Fruit fly (Drosophila melanogaster): ENCODE measurements around the gene CG14314.

The CG14314 gene

dm6 chr3R:18215900-18216299 is at the start of gene CG14314:
CG14314 (plus strand) TSS chr3R:18216142.
- TF ChIP-seq CG8478 (optimal IDR thresholded peaks at IDR 0.05) (no peak), CTCF (optimal IDR thresholded peaks at IDR 0.05) (no peak)

- no peak for TF ChIP-seq CTCF (optimal IDR thresholded peaks at IDR 0.05)
- TF ChIP-seq CG8478 (optimal IDR thresholded peaks at IDR 0.05), result no peak
These were observed 49.7 kb upstream of the CG14314 start for dm6 chr3R:18166261-18166720.

DNA sequence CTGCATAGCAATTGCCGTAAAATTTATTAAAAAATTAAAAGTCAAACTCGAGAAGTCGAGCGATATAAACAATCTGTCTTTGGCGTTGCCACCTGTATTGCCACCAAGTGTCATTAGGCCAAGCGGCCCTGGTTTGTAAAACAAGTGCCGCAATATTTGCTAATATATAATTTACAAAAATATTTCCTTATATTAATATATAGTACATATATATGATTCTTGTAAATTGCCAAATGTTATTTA is 48.8 kb upstream of the CG14314 start, which contains the start of the genes CG7215 and Prx5:
Gene CG7215 (minus strand): TSS at position 101 of the 243 bp plus-strand sequence.
Gene Prx5 (minus strand): TSS at position 101 of the 243 bp plus-strand sequence.
- TF ChIP-seq CG8478 (optimal IDR thresholded peaks at IDR 0.05) (no peak), CTCF (optimal IDR thresholded peaks at IDR 0.05) (no peak)

dm6 chr3R:18167416-18168237 is 48.3 kb upstream of the CG14314 start, which contains the start of gene wrd:
wrd (plus strand) TSS chr3R:18167757.
- no peak for TF ChIP-seq CG8478 (optimal IDR thresholded peaks at IDR 0.05)
- TF ChIP-seq CTCF (optimal IDR thresholded peaks at IDR 0.05), result no peak

DNA sequence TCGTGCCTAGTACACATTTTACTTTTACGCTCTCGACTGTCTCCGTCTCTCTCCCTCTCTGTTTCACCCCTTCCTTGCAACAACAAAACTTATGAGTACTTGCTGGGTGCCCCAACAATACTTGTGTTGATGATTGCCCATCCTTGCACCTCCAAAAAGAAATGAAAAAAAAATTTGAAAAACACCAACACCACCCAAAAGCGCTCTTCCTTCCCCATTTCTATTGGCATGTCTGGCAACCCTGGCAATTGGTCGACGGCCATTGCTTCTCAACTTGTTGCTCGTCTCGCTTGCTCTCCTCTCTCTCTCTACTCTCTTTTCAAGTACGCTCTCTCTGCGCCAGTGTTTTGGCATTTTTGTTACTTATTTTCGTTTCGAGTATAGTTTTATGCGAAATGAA is 47.5 kb upstream of the CG14314 start:
- TF ChIP-seq CTCF (optimal IDR thresholded peaks at IDR 0.05) (peak in 1 of 2 experiments; percentile 27), CG8478 (optimal IDR thresholded peaks at IDR 0.05) (no peak)

- no peak for TF ChIP-seq CG8478 (optimal IDR thresholded peaks at IDR 0.05)
- TF ChIP-seq CTCF (optimal IDR thresholded peaks at IDR 0.05), result no peak
These were observed 47.0 kb upstream of the CG14314 start for dm6 chr3R:18168929-18169350.

DNA sequence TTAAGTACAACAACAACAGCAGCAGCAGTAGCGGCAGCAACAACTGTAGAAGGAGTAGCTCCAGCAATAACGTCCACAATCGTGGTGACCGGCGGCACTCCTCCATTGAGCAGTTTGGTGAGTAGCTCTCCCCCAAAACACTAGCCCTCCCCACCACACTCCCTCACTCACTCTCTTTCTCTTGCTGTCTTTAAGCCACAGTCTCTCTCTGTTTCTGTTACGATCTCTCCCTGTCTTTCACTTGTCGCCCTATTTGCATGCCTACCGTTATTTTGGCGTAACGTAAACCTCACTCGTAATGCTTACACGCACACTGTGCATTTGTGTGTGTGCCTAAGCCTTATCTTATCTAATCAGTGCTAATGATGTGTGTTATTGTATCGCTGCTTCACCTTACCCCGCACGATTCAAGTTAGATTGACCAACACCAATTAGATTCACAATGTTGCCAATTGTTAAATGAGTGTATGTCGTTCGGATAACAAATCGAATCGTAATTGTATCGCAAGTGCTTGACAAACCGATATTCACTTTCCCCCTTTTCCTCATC is 45.9 kb upstream of the CG14314 start:
- TF ChIP-seq CTCF (optimal IDR thresholded peaks at IDR 0.05) (no peak), CG8478 (optimal IDR thresholded peaks at IDR 0.05) (no peak)

- TF ChIP-seq CG8478 (optimal IDR thresholded peaks at IDR 0.05) (no peak), CTCF (optimal IDR thresholded peaks at IDR 0.05) (no peak)
These were observed 43.7 kb upstream of the CG14314 start for dm6 chr3R:18171983-18172967.

DNA sequence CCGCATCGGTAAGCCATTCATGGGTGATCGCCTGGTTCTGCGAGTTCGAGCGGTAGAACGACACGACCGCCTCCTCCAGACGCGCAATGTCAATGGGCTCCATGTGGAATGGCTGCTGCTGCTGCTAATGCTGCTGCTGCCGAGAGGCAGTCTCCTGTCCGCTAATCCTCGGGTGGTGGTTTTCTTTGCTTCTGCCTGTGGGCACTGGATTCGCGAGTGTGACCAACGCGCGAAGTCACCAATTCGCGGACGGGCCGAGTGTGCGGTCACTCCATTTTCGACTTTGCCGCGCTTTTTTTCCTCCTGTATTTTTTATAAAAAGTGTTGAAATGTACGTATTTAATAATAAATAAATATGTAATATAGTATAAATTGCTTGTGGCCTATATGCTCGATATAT is 32.7 kb upstream of the CG14314 start, which contains the start of gene cdm:
Gene cdm (minus strand): TSS at position 236 of the 400 bp plus-strand sequence.
- no peak for TF ChIP-seq CG8478 (optimal IDR thresholded peaks at IDR 0.05)
- TF ChIP-seq CTCF (optimal IDR thresholded peaks at IDR 0.05), result no peak

DNA sequence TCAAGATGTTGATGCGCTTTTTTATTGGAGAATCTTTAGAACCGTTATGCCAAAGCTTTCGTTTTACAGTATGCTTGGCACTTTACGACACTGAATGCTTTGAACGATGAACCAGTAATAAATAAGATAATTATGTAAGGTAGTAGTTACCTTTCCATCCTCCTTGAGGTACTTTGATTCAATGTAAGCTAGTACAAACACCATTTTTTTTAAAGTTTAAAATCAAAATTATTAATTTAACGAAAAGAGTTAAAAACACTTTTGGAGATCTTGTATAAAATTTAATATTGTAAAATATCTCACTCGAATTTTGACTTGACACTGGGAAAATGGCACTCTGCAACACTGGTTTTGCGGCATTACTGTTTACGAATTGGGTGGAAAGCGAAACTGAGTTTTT is 30.6 kb upstream of the CG14314 start, which contains the start of the genes Arp5 and CG7208:
Gene Arp5 (plus strand): TSS at position 114 of the 400 bp plus-strand sequence.
Gene CG7208 (minus strand): TSS at position 331 of the 400 bp plus-strand sequence.
- no peak for TF ChIP-seq CTCF (optimal IDR thresholded peaks at IDR 0.05)
- no peak for TF ChIP-seq CG8478 (optimal IDR thresholded peaks at IDR 0.05)

DNA sequence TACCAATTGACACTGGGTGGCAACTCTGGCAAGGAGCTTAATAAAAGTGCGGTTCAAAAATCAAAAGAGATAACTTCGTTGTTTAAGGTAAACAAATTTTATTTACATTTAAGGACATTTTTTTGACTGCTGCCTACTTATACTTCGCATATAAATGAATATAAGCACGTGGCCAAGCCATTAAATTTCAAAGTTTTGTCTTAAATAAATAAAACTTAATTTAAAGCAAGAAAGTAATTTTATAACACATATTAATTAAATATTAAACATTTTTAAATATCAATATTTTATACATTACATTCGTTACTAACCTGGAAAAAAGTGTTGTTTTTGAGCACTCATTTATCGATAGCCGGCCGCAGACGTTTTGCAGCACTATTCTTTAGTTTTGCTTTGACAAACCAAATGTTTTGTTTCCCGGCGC is 27.2 kb upstream of the CG14314 start, which contains the start of the genes CG12321 and MED17:
Gene CG12321 (minus strand): TSS at position 6 of the 424 bp plus-strand sequence.
Gene MED17 (plus strand): TSS at position 371 of the 424 bp plus-strand sequence.
- TF ChIP-seq CTCF (optimal IDR thresholded peaks at IDR 0.05), result no peak
- TF ChIP-seq CG8478 (optimal IDR thresholded peaks at IDR 0.05), result no peak

- TF ChIP-seq CG8478 (optimal IDR thresholded peaks at IDR 0.05) (no peak), CTCF (optimal IDR thresholded peaks at IDR 0.05) (no peak)
These were observed 24.1 kb upstream of the CG14314 start, which contains the start of gene CG14313 for dm6 chr3R:18191867-18192266. CG14313 (minus strand) TSS chr3R:18191967.

DNA sequence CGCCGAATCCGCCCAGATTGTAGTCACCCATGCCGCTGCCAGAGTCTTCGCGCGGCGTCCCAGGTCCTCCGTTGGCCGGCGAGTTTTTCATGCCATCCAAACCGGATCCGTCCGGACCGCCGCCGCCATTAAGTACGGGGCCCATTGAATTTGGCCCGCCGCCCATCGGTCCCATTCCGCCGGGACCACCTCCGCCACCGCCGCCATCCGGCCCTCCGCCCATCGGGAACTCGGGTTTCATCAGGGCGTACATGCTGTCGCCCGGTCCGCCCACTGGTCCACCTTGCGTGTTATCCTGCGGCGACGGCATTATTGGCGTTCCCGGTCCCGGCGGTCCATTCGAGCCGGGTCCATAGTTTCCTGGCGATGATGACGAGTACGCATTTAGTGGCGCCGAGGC is 20.6 kb upstream of the CG14314 start:
- TF ChIP-seq CG8478 (optimal IDR thresholded peaks at IDR 0.05) (no peak), CTCF (optimal IDR thresholded peaks at IDR 0.05) (no peak)

dm6 chr3R:18196622-18196990 is 19.3 kb upstream of the CG14314 start:
- TF ChIP-seq CTCF (optimal IDR thresholded peaks at IDR 0.05) (no peak), CG8478 (optimal IDR thresholded peaks at IDR 0.05) (no peak)

Measured in S2 (cell line).